Fruit fly (Drosophila melanogaster) S2 (cell line): Measurements from ENCODE around the gene PLCXD.
A peak's percentile ranks its signal among the peaks of the same experiment; 100 is the strongest.

Source experiments
- CG8478 ChIP-seq: fragments of >200 bp; optimal IDR thresholded peaks from 2 replicates; lab custom pipeline; 2018
- CTCF ChIP-seq, 2 experiments: fragments of >200 bp; optimal IDR thresholded peaks; 2 replicates each; lab custom pipeline; 2018

- TF ChIP-seq CG8478 (lab: Kevin White, UChicago), result no peak
- peak; percentile 80 to 85 for TF ChIP-seq CTCF (optimal IDR thresholded peaks at IDR 0.05; lab: Kevin White, UChicago)
Measured at dm6 chr2L:12085619-12086171, 36.5 kb downstream of the PLCXD start, which contains the start of gene prd.
